Worm (Caenorhabditis elegans): Measurements from ENCODE around the gene T13C5.7.

ce11 chrX:6150949-6151519, 29.4 kb upstream of the T13C5.7 start:
- TF ChIP-seq cog-1 (tag; optimal IDR thresholded peaks at IDR 0.05) (no peak), flt-1 (GFP tag; IDR thresholded peaks at IDR 0.05) (no peak), klf-2 (GFP tag; conservative IDR thresholded peaks at IDR 0.05) (no peak), ztf-29 (GFP tag; IDR thresholded peaks at IDR 0.05) (no peak), ztf-23 (GFP tag; IDR thresholded peaks at IDR 0.05) (no peak)

Measured in whole organism, midembryonic.